Fruit fly (Drosophila melanogaster) whole organism, prepupa: ENCODE measurements around the gene CG14330.

Experiments
- CG10669 ChIP-seq: fragments of 200-800 bp; sonication (Bioruptor generic); optimal IDR thresholded peaks from 3 replicates; lab custom pipeline; 2018; ENCODE audit warnings: missing biosample characterization, mild to moderate bottlenecking, missing genetic modification characterization, moderate library complexity
- CG16779 ChIP-seq: fragments of 200-800 bp; sonication (Bioruptor generic); optimal IDR thresholded peaks from 3 replicates; lab custom pipeline; 2017; ENCODE audit warnings: missing biosample characterization, mild to moderate bottlenecking, missing genetic modification characterization
- CG32006 ChIP-seq: fragments of 200-800 bp; sonication (Bioruptor generic); optimal IDR thresholded peaks from 3 replicates; lab custom pipeline; 2017; ENCODE audit warnings: missing biosample characterization, mild to moderate bottlenecking, missing genetic modification characterization
- Ets21C ChIP-seq: fragments of 200-800 bp; sonication (Bioruptor generic); optimal IDR thresholded peaks from 3 replicates; lab custom pipeline; 2016; ENCODE audit warnings: missing biosample characterization, missing genetic modification characterization
- Lpt ChIP-seq: fragments of 200-800 bp; sonication (Bioruptor generic); optimal IDR thresholded peaks from 3 replicates; lab custom pipeline; 2016; ENCODE audit warnings: missing biosample characterization, missing genetic modification characterization
- salr ChIP-seq, 2 experiments: fragments of 200-800 bp; sonication (Bioruptor generic); optimal IDR thresholded peaks; 3 replicates each; lab custom pipeline; 2016 to 2018; ENCODE audit warnings: missing biosample characterization in 2 of 2, missing genetic modification characterization in 2 of 2, mild to moderate bottlenecking in 1 of 2

DNA sequence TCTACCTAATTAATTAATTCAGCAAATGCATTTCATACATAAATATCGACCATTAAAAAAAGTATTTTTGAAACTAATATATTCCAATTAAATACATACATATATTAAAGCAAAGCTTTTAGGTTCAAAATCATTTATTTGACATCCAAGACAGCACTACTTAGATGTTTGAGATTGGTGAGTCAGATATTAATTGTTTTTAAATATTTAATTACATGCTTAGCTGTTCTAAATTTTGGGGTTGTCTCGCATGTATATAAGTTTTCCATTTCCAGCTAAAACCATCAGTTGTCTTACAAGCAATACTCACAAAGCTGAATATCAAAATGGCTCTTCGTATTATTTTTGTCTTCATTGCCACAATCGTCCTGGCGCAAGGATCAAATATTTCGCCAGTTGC lies 38.1 kb downstream of the CG14330 start, which contains the start of gene CG42834:
- TF ChIP-seq CG16779 (tag; lab: Kevin White, UChicago) = no peak
- TF ChIP-seq CG10669 (GFP tag; lab: Kevin White, UChicago) = no peak
- TF ChIP-seq Lpt (GFP tag; lab: Kevin White, UChicago) = no peak
- no peak for TF ChIP-seq CG32006
- no peak for TF ChIP-seq salr (GFP tag; optimal IDR thresholded peaks at IDR 0.05; lab: Kevin White, UChicago)
- no peak for TF ChIP-seq Ets21C (GFP tag; lab: Kevin White, UChicago)
